Fruit fly (Drosophila melanogaster) whole organism, wandering third instar larva: ENCODE measurements around the gene CG6688.

Experiments used
- Abd-B ChIP-seq: fragments of >200 bp; optimal IDR thresholded peaks from 2 replicates; lab custom pipeline; 2017; ENCODE audit warnings: missing biosample characterization, missing genetic modification characterization
- CG32264 ChIP-seq: fragments of 200-800 bp; sonication (Bioruptor generic); optimal IDR thresholded peaks from 2 replicates; lab custom pipeline; 2016; ENCODE audit warnings: missing biosample characterization, missing genetic modification characterization
- CG9705 ChIP-seq: fragments of 200-800 bp; sonication (Bioruptor generic); optimal IDR thresholded peaks from 2 replicates; lab custom pipeline; 2018; ENCODE audit warnings: missing biosample characterization, mild to moderate bottlenecking, missing genetic modification characterization
- CrebA ChIP-seq: fragments of 200-800 bp; sonication (Bioruptor generic); optimal IDR thresholded peaks from 2 replicates; lab custom pipeline; 2016; ENCODE audit warnings: missing biosample characterization, mild to moderate bottlenecking, missing genetic modification characterization, borderline replicate concordance
- Dfd ChIP-seq: fragments of >200 bp; optimal IDR thresholded peaks from 2 replicates; lab custom pipeline; 2017; ENCODE audit warnings: missing biosample characterization, missing genetic modification characterization
- Dif ChIP-seq: fragments of 200-275, 200-300 bp; sonication (Bioruptor generic); optimal IDR thresholded peaks from 2 replicates; lab custom pipeline; 2018; ENCODE audit warnings: missing biosample characterization, missing genetic modification characterization; ENCODE audit not compliant: partially characterized antibody
- HLH106 ChIP-seq: fragments of 200-800 bp; optimal IDR thresholded peaks from 3 replicates; lab custom pipeline; 2019; ENCODE audit warnings: missing biosample characterization, mild to moderate bottlenecking, missing genetic modification characterization, moderate library complexity
- Hnf4 ChIP-seq: fragments of 200-800 bp; sonication (Bioruptor generic); optimal IDR thresholded peaks from 2 replicates; lab custom pipeline; 2016; ENCODE audit warnings: missing biosample characterization, mild to moderate bottlenecking, missing genetic modification characterization
- Hr78 ChIP-seq: fragments of >200 bp; optimal IDR thresholded peaks from 2 replicates; lab custom pipeline; 2017; ENCODE audit warnings: missing biosample characterization, missing genetic modification characterization
- Hr83 ChIP-seq: fragments of 200-300 bp; sonication (Bioruptor generic); optimal IDR thresholded peaks from 2 replicates; lab custom pipeline; 2016; ENCODE audit warnings: missing biosample characterization, mild to moderate bottlenecking, missing genetic modification characterization, moderate library complexity; ENCODE audit not compliant: poor library complexity, severe bottlenecking
- Jra ChIP-seq: sonication (Bioruptor generic); optimal IDR thresholded peaks from 2 replicates; lab custom pipeline; 2016; ENCODE audit warnings: missing biosample characterization, missing genetic modification characterization
- Mio ChIP-seq: sonication (Bioruptor generic); optimal IDR thresholded peaks from 2 replicates; lab custom pipeline; 2016; ENCODE audit warnings: missing biosample characterization, missing genetic modification characterization
- Myc ChIP-seq: fragments of >200 bp; optimal IDR thresholded peaks from 2 replicates; lab custom pipeline; 2017
- N ChIP-seq: fragments of >200 bp; optimal IDR thresholded peaks from 2 replicates; lab custom pipeline; 2018; ENCODE audit warnings: missing biosample characterization, missing external identifiers, missing genetic modification characterization
- OdsH ChIP-seq: fragments of 200-800 bp; sonication (Bioruptor generic); optimal IDR thresholded peaks from 2 replicates; lab custom pipeline; 2016; ENCODE audit warnings: missing biosample characterization, mild to moderate bottlenecking, missing genetic modification characterization
- Rel ChIP-seq, 2 experiments: fragments of 200-800 bp; sonication (Bioruptor generic) in 1 of 2; optimal IDR thresholded peaks; 2 replicates in 1 of 2; 3 replicates in 1 of 2; lab custom pipeline; 2016 to 2019; ENCODE audit warnings: mild to moderate bottlenecking in 2 of 2, missing biosample characterization in 2 of 2, missing genetic modification characterization in 2 of 2, moderate library complexity in 1 of 2
- Sp1 ChIP-seq: fragments of 200-800 bp; sonication (Bioruptor generic); optimal IDR thresholded peaks from 3 replicates; lab custom pipeline; 2019; ENCODE audit warnings: missing biosample characterization, mild to moderate bottlenecking, missing genetic modification characterization, moderate library complexity
- Vsx2 ChIP-seq: fragments of 200-300, 225-300 bp; sonication (Bioruptor generic); optimal IDR thresholded peaks from 2 replicates; lab custom pipeline; 2018; ENCODE audit warnings: missing biosample characterization, missing genetic modification characterization; ENCODE audit not compliant: partially characterized antibody
- br ChIP-seq: fragments of 200-800 bp; sonication (Bioruptor generic); optimal IDR thresholded peaks from 2 replicates; lab custom pipeline; 2016; ENCODE audit warnings: missing biosample characterization, missing genetic modification characterization
- brk ChIP-seq: fragments of 200-800 bp; sonication (Bioruptor generic); optimal IDR thresholded peaks from 2 replicates; lab custom pipeline; 2016; ENCODE audit warnings: missing biosample characterization, mild to moderate bottlenecking, missing genetic modification characterization
- dmrt93B ChIP-seq: fragments of 200-800 bp; sonication (Bioruptor generic); optimal IDR thresholded peaks from 2 replicates; lab custom pipeline; 2018; ENCODE audit warnings: missing biosample characterization, mild to moderate bottlenecking, missing genetic modification characterization
- ey ChIP-seq: fragments of 200-800 bp; sonication (Bioruptor generic); optimal IDR thresholded peaks from 2 replicates; lab custom pipeline; 2016; ENCODE audit warnings: missing biosample characterization, missing genetic modification characterization
- fru ChIP-seq: fragments of 200-800 bp; sonication (Bioruptor generic); optimal IDR thresholded peaks from 3 replicates; lab custom pipeline; 2016; ENCODE audit warnings: missing biosample characterization, mild to moderate bottlenecking, missing genetic modification characterization
- jim ChIP-seq: fragments of 175-275, 200-325 bp; sonication (Bioruptor generic); optimal IDR thresholded peaks from 2 replicates; lab custom pipeline; 2016; ENCODE audit warnings: missing biosample characterization, mild to moderate bottlenecking, missing genetic modification characterization
- lola ChIP-seq: fragments of >200 bp; optimal IDR thresholded peaks from 2 replicates; lab custom pipeline; 2017; ENCODE audit warnings: missing biosample characterization, missing genetic modification characterization
- pan ChIP-seq: fragments of >200 bp; optimal IDR thresholded peaks from 2 replicates; lab custom pipeline; 2017
- psq ChIP-seq: fragments of 200-800 bp; sonication (Bioruptor generic); optimal IDR thresholded peaks from 3 replicates; lab custom pipeline; 2017; ENCODE audit warnings: missing biosample characterization, mild to moderate bottlenecking, missing genetic modification characterization, moderate library complexity
- rgr ChIP-seq: fragments of 200-800 bp; sonication (Bioruptor generic); optimal IDR thresholded peaks from 3 replicates; lab custom pipeline; 2016; ENCODE audit warnings: missing biosample characterization, mild to moderate bottlenecking, missing genetic modification characterization
- tai ChIP-seq: sonication (Bioruptor generic); optimal IDR thresholded peaks from 2 replicates; lab custom pipeline; 2016; ENCODE audit warnings: missing biosample characterization, missing genetic modification characterization
- woc ChIP-seq: sonication (Bioruptor generic); optimal IDR thresholded peaks from 2 replicates; lab custom pipeline; 2016; ENCODE audit warnings: missing biosample characterization, mild to moderate bottlenecking, missing genetic modification characterization

The CG6688 gene

DNA sequence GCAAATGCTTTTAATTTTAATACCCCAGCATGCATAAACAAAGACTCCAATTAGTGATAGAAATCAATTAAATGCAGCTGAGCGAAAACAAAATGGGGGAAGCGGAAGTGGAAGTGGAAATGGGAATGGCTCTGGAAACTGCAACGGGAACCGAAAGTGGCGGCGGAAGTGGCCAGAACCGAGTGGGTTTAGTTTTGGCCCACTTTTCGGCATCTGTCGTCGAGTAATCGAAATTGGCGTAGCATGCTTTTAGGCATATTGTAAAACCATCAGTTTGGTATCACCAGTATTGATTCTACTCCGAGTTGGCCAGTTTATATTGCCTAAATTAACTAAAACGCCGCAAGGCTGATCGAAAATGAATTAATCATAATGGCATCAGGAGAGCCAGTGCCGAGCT lies 8.1 kb upstream of the CG6688 start:
- peak; percentile 18 for TF ChIP-seq Myc (lab: Kevin White, UChicago)
- peak; percentile 54 for TF ChIP-seq N (GFP tag; lab: Kevin White, UChicago)
- TF ChIP-seq Hnf4 (GFP tag; lab: Kevin White, UChicago): no peak

DNA sequence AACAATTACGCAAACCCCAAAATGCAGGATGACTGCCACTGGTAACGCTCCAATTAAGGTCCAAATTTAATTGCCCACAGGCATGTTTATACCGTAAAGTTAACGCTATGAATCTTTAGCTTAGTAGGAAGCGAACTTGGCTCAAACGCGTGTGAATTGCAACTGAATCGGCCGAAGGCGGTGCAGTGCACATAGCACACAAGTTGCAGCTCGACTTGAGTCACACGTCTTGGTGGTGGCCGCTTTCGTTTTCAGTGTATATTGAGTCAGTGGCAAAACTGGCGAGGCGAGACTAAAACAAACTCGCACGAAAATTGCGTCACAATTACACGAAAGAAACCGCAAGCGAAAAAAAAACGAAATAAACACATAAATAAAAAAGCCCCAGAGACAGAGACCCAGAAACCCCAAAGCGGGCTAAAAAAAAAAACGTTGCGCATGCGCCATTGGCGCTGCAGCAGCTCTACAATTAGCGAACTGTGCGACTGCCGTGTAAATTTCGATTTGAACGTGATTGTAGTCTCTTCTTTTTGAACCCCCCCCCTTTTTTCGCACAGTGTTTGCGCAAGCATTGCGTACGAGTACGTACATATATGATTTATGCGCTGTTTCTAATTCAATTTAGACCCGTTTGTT lies 2.6 kb upstream of the CG6688 start:
- TF ChIP-seq CrebA (GFP tag; lab: Kevin White, UChicago): no peak
- TF ChIP-seq jim (GFP tag; lab: Kevin White, UChicago): no peak
- no peak for TF ChIP-seq Sp1
- TF ChIP-seq Hr78 (GFP tag; lab: Kevin White, UChicago): no peak
- no peak for TF ChIP-seq pan
- TF ChIP-seq CG32264 (GFP tag; lab: Kevin White, UChicago): no peak
- TF ChIP-seq rgr (GFP tag; lab: Kevin White, UChicago): no peak
- no peak for TF ChIP-seq lola
- no peak for TF ChIP-seq br (GFP tag; lab: Kevin White, UChicago)
- TF ChIP-seq Jra (GFP tag; lab: Kevin White, UChicago): no peak
- TF ChIP-seq woc (GFP tag; lab: Kevin White, UChicago): no peak
- TF ChIP-seq tai (GFP tag; lab: Kevin White, UChicago): no peak

DNA sequence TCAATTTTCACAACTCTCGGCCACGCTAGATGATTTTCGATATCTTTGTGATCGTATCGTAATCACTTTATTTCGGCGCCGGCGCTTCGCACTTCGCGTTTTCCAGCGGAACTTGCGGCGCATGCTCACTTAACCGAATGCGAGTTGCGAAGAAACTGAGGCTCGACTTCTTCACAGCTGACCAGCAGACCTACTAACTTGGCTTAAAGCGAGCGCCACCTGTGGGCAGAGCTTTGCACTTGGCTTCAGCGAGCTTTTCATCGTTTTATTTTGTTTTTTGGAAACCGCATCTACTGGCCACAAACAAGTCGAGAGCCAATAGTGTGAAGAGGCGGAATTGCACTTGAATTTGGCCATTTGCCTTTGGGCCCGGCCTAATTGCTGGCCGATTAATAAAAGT lies 1.8 kb upstream of the CG6688 start, which contains the start of gene CG34375:
TSS of gene CG34375 (minus strand) at position 157 of the 400 bp plus-strand sequence.
- no peak for TF ChIP-seq brk
- no peak for TF ChIP-seq HLH106 (tag; lab: Kevin White, UChicago)
- TF ChIP-seq fru (GFP tag; lab: Kevin White, UChicago): no peak
- no peak for TF ChIP-seq jim (GFP tag; lab: Kevin White, UChicago)
- no peak for TF ChIP-seq Mio (GFP tag; lab: Kevin White, UChicago)
- TF ChIP-seq ey (GFP tag; lab: Kevin White, UChicago): no peak
- no peak for TF ChIP-seq dmrt93B (GFP tag; lab: Kevin White, UChicago)
- TF ChIP-seq, all 38 proteins: peak for 0

DNA sequence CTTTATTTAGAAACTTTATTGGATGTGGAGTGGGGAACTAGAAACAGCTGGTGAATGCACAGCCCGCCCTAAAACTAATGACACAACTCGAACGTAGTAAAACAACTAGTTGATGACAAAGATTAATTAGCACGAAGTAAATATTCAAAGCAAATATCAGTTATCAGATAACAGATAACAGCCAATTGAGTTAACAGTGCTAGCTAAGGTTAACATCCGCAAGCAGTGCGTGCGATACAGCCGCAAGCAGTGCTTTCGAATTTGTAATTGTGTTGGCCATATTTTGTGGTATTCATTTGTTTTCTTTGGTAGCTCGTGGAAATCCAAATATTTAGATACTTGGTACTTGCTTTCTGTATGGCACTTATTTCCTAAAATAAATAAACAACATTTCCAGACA lies 1.3 kb downstream of the CG6688 start:
- TF ChIP-seq Hr78 (GFP tag; lab: Kevin White, UChicago) (no peak), OdsH (GFP tag; lab: Kevin White, UChicago) (no peak), Rel (GFP tag; optimal IDR thresholded peaks at IDR 0.05; lab: Kevin White, UChicago) (no peak), Rel (tag; optimal IDR thresholded peaks at IDR 0.05; lab: Kevin White, UChicago) (no peak), dmrt93B (GFP tag; lab: Kevin White, UChicago) (no peak), Dfd (GFP tag; lab: Kevin White, UChicago) (no peak), psq (GFP tag; lab: Kevin White, UChicago) (no peak), Vsx2 (GFP tag; lab: Kevin White, UChicago) (no peak), Dif (GFP tag; lab: Kevin White, UChicago) (no peak)

DNA sequence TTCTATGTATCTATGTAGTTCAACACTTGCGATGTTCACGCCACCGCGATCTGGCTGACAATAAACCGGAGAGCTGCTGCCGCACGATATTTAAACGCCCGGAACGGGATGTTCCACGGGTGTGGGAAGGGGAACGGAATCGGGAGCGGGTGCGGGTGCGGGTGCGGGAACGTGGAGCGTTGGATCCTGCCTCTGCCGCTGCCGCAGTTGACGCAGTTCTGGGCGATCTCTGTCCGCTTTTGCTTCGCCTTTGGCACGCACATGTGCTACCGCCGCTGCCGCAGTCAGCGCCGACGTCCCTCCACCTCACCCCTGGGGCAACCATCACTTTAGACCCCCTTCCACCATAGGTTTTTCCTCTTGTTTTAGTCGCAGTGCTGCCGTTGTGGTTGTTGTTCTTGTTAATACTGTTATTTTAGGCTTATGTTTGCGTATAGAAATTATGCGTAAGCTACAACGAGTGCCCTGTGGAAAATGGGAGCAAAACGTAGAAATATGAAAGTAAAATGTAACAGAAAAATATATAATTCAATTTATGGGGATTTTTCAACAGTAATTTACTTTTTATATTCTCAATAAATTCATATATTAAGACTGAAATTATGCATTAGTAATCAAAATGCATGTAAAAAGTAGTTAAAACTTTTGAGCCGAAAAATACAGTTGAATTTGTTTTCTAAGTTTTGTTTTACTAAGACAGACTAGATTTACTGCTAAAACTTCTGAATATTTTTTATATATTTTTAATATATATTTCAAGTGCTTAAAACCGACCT lies 14.6 kb downstream of the CG6688 start, which contains the start of gene lmd:
TSS of gene lmd (minus strand) at position 62 of the 776 bp plus-strand sequence.
- TF ChIP-seq Vsx2 (GFP tag; lab: Kevin White, UChicago) (no peak), Abd-B (no peak), tai (GFP tag; lab: Kevin White, UChicago) (no peak), Dif (GFP tag; lab: Kevin White, UChicago) (no peak), br (GFP tag; lab: Kevin White, UChicago) (no peak), brk (no peak), Myc (lab: Kevin White, UChicago) (no peak), CG9705 (no peak), Rel (GFP tag; optimal IDR thresholded peaks at IDR 0.05; lab: Kevin White, UChicago) (no peak), Rel (tag; optimal IDR thresholded peaks at IDR 0.05; lab: Kevin White, UChicago) (no peak), N (GFP tag; lab: Kevin White, UChicago) (no peak), fru (GFP tag; lab: Kevin White, UChicago) (no peak), Jra (GFP tag; lab: Kevin White, UChicago) (no peak), Hr83 (GFP tag; lab: Kevin White, UChicago) (no peak), CG32264 (GFP tag; lab: Kevin White, UChicago) (no peak), psq (GFP tag; lab: Kevin White, UChicago) (no peak)
- TF ChIP-seq, all 38 proteins: peak for 0
